Worm (Caenorhabditis elegans) whole organism, L1 larva: ENCODE data around the gene abhd-14.

Experiments used
- C04F5.9 ChIP-seq: sonication (generic microtip); optimal IDR thresholded peaks from 2 replicates; lab custom pipeline; 2016; ENCODE audit warnings: missing genetic modification characterization, missing compliant biosample characterization
- C16A3.4 ChIP-seq: fragments of 150-350 bp; optimal IDR thresholded peaks from 2 replicates; lab custom pipeline; 2014; ENCODE audit warnings: missing biosample characterization, missing genetic modification characterization
- F16B12.6 ChIP-seq: fragments of 150-350 bp; optimal IDR thresholded peaks from 2 replicates; lab custom pipeline; 2014; ENCODE audit warnings: missing biosample characterization, missing genetic modification characterization
- alr-1 ChIP-seq: fragments of 200-800 bp; sonication (Bioruptor generic); optimal IDR thresholded peaks from 2 replicates; lab custom pipeline; 2018; ENCODE audit warnings: borderline replicate concordance, mild to moderate bottlenecking, missing genetic modification characterization, missing compliant biosample characterization
- aly-2 ChIP-seq: fragments of 150-350 bp; optimal IDR thresholded peaks from 2 replicates; lab custom pipeline; 2014; ENCODE audit warnings: missing biosample characterization, missing genetic modification characterization
- blmp-1 ChIP-seq: fragments of 150-350 bp; optimal IDR thresholded peaks from 2 replicates; lab custom pipeline; 2014; ENCODE audit warnings: missing biosample characterization, missing genetic modification characterization
- ceh-82 ChIP-seq, 3 experiments: fragments of 150-350 bp in 1 of 3; sonication (generic microtip) in 2 of 3; optimal IDR thresholded peaks; 2 replicates each; lab custom pipeline; 2014 to 2017; ENCODE audit warnings: missing biosample characterization in 3 of 3, missing genetic modification characterization in 3 of 3
- ceh-88 ChIP-seq: fragments of 200-800 bp; sonication (Bioruptor generic); IDR thresholded peaks from 2 replicates; pipeline ENCODE4 v1.3.6; 2022; ENCODE audit warnings: missing genetic modification characterization, missing compliant biosample characterization
- dsc-1 ChIP-seq: sonication (generic microtip); optimal IDR thresholded peaks from 2 replicates; lab custom pipeline; 2016; ENCODE audit warnings: mild to moderate bottlenecking, missing genetic modification characterization, missing compliant biosample characterization
- efl-1 ChIP-seq, 4 experiments: fragments of 150-350 bp; optimal IDR thresholded peaks in 3 of 4; peaks in 1 of 4; 1 replicate in 1 of 4; 2 replicates in 3 of 4; lab custom pipeline; 2014; ENCODE audit warnings: missing biosample characterization in 2 of 4, missing genetic modification characterization in 2 of 4, missing genetic modification reagents in 2 of 4
- efl-3 ChIP-seq: fragments of 200-800 bp; sonication (Bioruptor generic); optimal IDR thresholded peaks from 2 replicates; lab custom pipeline; 2018; ENCODE audit warnings: mild to moderate bottlenecking, missing genetic modification characterization, missing compliant biosample characterization
- egl-13 ChIP-seq: sonication (generic microtip); optimal IDR thresholded peaks from 2 replicates; lab custom pipeline; 2016; ENCODE audit warnings: missing genotype, missing genetic modification reagents, missing genetic modification characterization, missing compliant biosample characterization
- elt-2 ChIP-seq: sonication (generic microtip); optimal IDR thresholded peaks from 2 replicates; lab custom pipeline; 2016; ENCODE audit warnings: missing genetic modification characterization, mild to moderate bottlenecking, inconsistent platforms, missing compliant biosample characterization, missing genetic modification reagents
- ets-5 ChIP-seq: fragments of 200-800 bp; sonication (Bioruptor generic); IDR thresholded peaks from 2 replicates; pipeline ENCODE4 v1.3.6; 2022; ENCODE audit warnings: missing genetic modification characterization, missing compliant biosample characterization
- fos-1 ChIP-seq: fragments of 150-350 bp; optimal IDR thresholded peaks from 2 replicates; lab custom pipeline; 2014; ENCODE audit warnings: missing biosample characterization, missing genetic modification characterization
- grh-1 ChIP-seq: fragments of 200-800 bp; sonication (Bioruptor generic); IDR thresholded peaks from 2 replicates; pipeline ENCODE4 v1.3.6; 2022; ENCODE audit warnings: missing genetic modification reagents, missing genetic modification characterization, missing compliant biosample characterization
- hlh-4 ChIP-seq: sonication (generic microtip); optimal IDR thresholded peaks from 2 replicates; lab custom pipeline; 2016; ENCODE audit warnings: mild to moderate bottlenecking, missing genetic modification characterization, missing compliant biosample characterization
- jun-1 ChIP-seq: fragments of 150-350 bp; optimal IDR thresholded peaks from 2 replicates; lab custom pipeline; 2014; ENCODE audit warnings: missing biosample characterization, missing genetic modification reagents, missing genetic modification characterization
- lin-13 ChIP-seq: fragments of 150-350 bp; optimal IDR thresholded peaks from 2 replicates; lab custom pipeline; 2014; ENCODE audit warnings: missing biosample characterization, missing genetic modification reagents, missing genetic modification characterization
- lin-15B ChIP-seq: fragments of 150-350 bp; sonication (generic microtip); optimal IDR thresholded peaks from 3 replicates; lab custom pipeline; 2014; ENCODE audit warnings: missing biosample characterization, missing genetic modification characterization
- lin-39 ChIP-seq: fragments of 150-350 bp; optimal IDR thresholded peaks from 2 replicates; lab custom pipeline; 2014; ENCODE audit warnings: missing biosample characterization, missing genetic modification reagents, missing genetic modification characterization
- lir-3 ChIP-seq: sonication (generic microtip); optimal IDR thresholded peaks from 2 replicates; lab custom pipeline; 2016; ENCODE audit warnings: mild to moderate bottlenecking, missing genetic modification characterization, moderate library complexity, missing compliant biosample characterization; ENCODE audit not compliant: poor library complexity
- lsy-2 ChIP-seq, 2 experiments: fragments of 150-350 bp; optimal IDR thresholded peaks; 2 replicates each; lab custom pipeline; 2014; ENCODE audit warnings: missing biosample characterization in 2 of 2, missing genetic modification characterization in 2 of 2
- mdl-1 ChIP-seq, 2 experiments: fragments of 150-350 bp; optimal IDR thresholded peaks; 2 replicates each; lab custom pipeline; 2014 to 2017; ENCODE audit warnings: missing biosample characterization in 2 of 2, missing genetic modification characterization in 2 of 2, inconsistent platforms in 1 of 2
- mef-2 ChIP-seq: fragments of 150-350 bp; optimal IDR thresholded peaks from 2 replicates; lab custom pipeline; 2014; ENCODE audit warnings: missing biosample characterization, missing genetic modification characterization
- mep-1 ChIP-seq: fragments of 150-350 bp; optimal IDR thresholded peaks from 2 replicates; lab custom pipeline; 2014; ENCODE audit warnings: missing biosample characterization, missing genetic modification characterization
- nhr-19 ChIP-seq: fragments of 200-800 bp; sonication (Bioruptor generic); conservative IDR thresholded peaks from 2 replicates; pipeline ENCODE4 v1.3.6; 2022; ENCODE audit warnings: missing genetic modification characterization, missing compliant biosample characterization
- nhr-20 ChIP-seq: sonication (generic microtip); optimal IDR thresholded peaks from 2 replicates; lab custom pipeline; 2016; ENCODE audit warnings: mild to moderate bottlenecking, missing genetic modification characterization, missing compliant biosample characterization
- nhr-77 ChIP-seq: fragments of 150-350 bp; optimal IDR thresholded peaks from 2 replicates; lab custom pipeline; 2014; ENCODE audit warnings: missing biosample characterization, missing genetic modification characterization
- nhr-84 ChIP-seq: sonication (generic microtip); optimal IDR thresholded peaks from 2 replicates; lab custom pipeline; 2017; ENCODE audit warnings: missing biosample characterization, missing genetic modification characterization
- nhr-90 ChIP-seq: sonication (generic microtip); optimal IDR thresholded peaks from 2 replicates; lab custom pipeline; 2016; ENCODE audit warnings: mild to moderate bottlenecking, missing genetic modification characterization, missing compliant biosample characterization; ENCODE audit not compliant: poor library complexity
- pax-3 ChIP-seq: fragments of 200-800 bp; sonication (Bioruptor generic); optimal IDR thresholded peaks from 2 replicates; lab custom pipeline; 2018; ENCODE audit warnings: mild to moderate bottlenecking, missing genetic modification characterization, moderate library complexity, missing compliant biosample characterization
- rnt-1 ChIP-seq: sonication (generic microtip); optimal IDR thresholded peaks from 2 replicates; lab custom pipeline; 2016; ENCODE audit warnings: mild to moderate bottlenecking, missing genetic modification characterization, moderate library complexity, missing compliant biosample characterization
- skn-1 ChIP-seq: fragments of 150-350 bp; optimal IDR thresholded peaks from 2 replicates; lab custom pipeline; 2014; ENCODE audit warnings: missing biosample characterization, missing genetic modification characterization
- snu-23 ChIP-seq: sonication (generic microtip); optimal IDR thresholded peaks from 2 replicates; lab custom pipeline; 2016; ENCODE audit warnings: missing genetic modification characterization, missing compliant biosample characterization
- sox-4 ChIP-seq: sonication (generic microtip); optimal IDR thresholded peaks from 2 replicates; lab custom pipeline; 2016; ENCODE audit warnings: missing genetic modification characterization, missing compliant biosample characterization
- sptf-1 ChIP-seq: fragments of 150-350 bp; optimal IDR thresholded peaks from 2 replicates; lab custom pipeline; 2014; ENCODE audit warnings: missing biosample characterization, missing genetic modification characterization
- sup-37 ChIP-seq: fragments of 200-800 bp; sonication (Bioruptor generic); optimal IDR thresholded peaks from 2 replicates; lab custom pipeline; 2018; ENCODE audit warnings: mild to moderate bottlenecking, missing genetic modification characterization, missing compliant biosample characterization
- unc-130 ChIP-seq: fragments of 150-350 bp; optimal IDR thresholded peaks from 2 replicates; lab custom pipeline; 2017; ENCODE audit warnings: missing biosample characterization, missing genetic modification characterization, inconsistent platforms
- unc-86 ChIP-seq: sonication (generic microtip); optimal IDR thresholded peaks from 2 replicates; lab custom pipeline; 2016; ENCODE audit warnings: missing genetic modification characterization, missing compliant biosample characterization
- zag-1 ChIP-seq: fragments of 150-350 bp; optimal IDR thresholded peaks from 2 replicates; lab custom pipeline; 2014; ENCODE audit warnings: missing biosample characterization, missing genetic modification characterization
- ztf-11 ChIP-seq, 2 experiments: sonication (generic microtip); optimal IDR thresholded peaks; 2 replicates each; lab custom pipeline; 2016 to 2017; ENCODE audit warnings: missing genetic modification characterization in 2 of 2, missing biosample characterization in 1 of 2, missing compliant biosample characterization in 1 of 2
- ztf-4 ChIP-seq: fragments of 150-350 bp; optimal IDR thresholded peaks from 2 replicates; lab custom pipeline; 2014; ENCODE audit warnings: missing biosample characterization, missing genetic modification characterization

abhd-14 gene

ce11 chrIV:1065569-1065968 lies 35.7 kb upstream of the abhd-14 start:
- TF ChIP-seq F16B12.6 (tag; lab: Kevin White, UChicago) (no peak), ztf-4 (tag; lab: Kevin White, UChicago) (peak; percentile 30)

ce11 chrIV:1064289-1064848 lies 34.5 kb upstream of the abhd-14 start:
- TF ChIP-seq efl-1 (optimal IDR thresholded peaks at IDR 0.05; lab: Kevin White, UChicago) (no peak), efl-1 (GFP tag; optimal IDR thresholded peaks at IDR 0.05 in 1 of 2; lab: Kevin White, UChicago) (peak in 1 of 2 experiments; percentile 38), lin-39 (tag; lab: Kevin White, UChicago) (no peak)

DNA sequence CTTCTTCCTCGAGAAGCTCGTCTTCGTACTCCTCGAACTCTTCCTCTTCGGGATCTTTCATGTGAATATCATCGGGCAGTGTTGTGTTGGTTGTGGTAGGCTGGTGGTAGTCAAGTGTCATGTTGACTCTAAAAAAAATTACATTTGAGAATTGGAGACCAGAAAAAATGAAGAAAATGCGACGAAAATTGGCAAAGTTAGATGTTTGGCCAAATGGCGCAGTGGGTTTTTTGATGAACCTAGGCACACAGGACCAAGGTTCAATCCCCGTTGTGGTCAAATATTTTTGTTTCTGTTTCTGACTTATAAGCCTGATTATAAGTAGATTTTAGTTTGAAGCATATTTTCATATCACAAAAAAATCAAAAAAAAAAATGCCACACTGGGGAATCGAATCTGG lies 33.2 kb upstream of the abhd-14 start:
- TF ChIP-seq mef-2 (tag; lab: Kevin White, UChicago): no peak
- no peak for TF ChIP-seq hlh-4 (tag; lab: Kevin White, UChicago)
- no peak for TF ChIP-seq mep-1
- no peak for TF ChIP-seq grh-1 (GFP tag; lab: Robert Waterston, UW)
- TF ChIP-seq pax-3 (tag; lab: Kevin White, UChicago): no peak
- no peak for TF ChIP-seq sptf-1 (tag; lab: Kevin White, UChicago)
- TF ChIP-seq blmp-1 (tag; lab: Kevin White, UChicago): no peak
- TF ChIP-seq ceh-88 (GFP tag; lab: Robert Waterston, UW): no peak
- TF ChIP-seq ets-5 (GFP tag; lab: Robert Waterston, UW): no peak
- TF ChIP-seq nhr-20 (tag; lab: Kevin White, UChicago): no peak
- no peak for TF ChIP-seq fos-1 (tag; lab: Kevin White, UChicago)
- TF ChIP-seq aly-2: no peak
- no peak for TF ChIP-seq jun-1 (tag; lab: Kevin White, UChicago)
- TF ChIP-seq nhr-77 (tag; lab: Kevin White, UChicago): no peak
- TF ChIP-seq rnt-1 (tag; lab: Kevin White, UChicago): no peak
- no peak for TF ChIP-seq unc-130 (tag; lab: Kevin White, UChicago)
- no peak for TF ChIP-seq dsc-1 (tag; lab: Kevin White, UChicago)
- TF ChIP-seq sox-4 (tag; lab: Kevin White, UChicago): no peak
- no peak for TF ChIP-seq ceh-82 (tag; optimal IDR thresholded peaks at IDR 0.05; lab: Kevin White, UChicago)
- no peak for TF ChIP-seq alr-1 (tag; lab: Kevin White, UChicago)

ce11 chrIV:1058504-1058903 lies 28.7 kb upstream of the abhd-14 start:
- TF ChIP-seq lir-3 (no peak), efl-3 (GFP tag; lab: Kevin White, UChicago) (no peak)
- TF ChIP-seq, all 84 proteins: peak for 0

ce11 chrIV:1056263-1056942 lies 26.6 kb upstream of the abhd-14 start, which contains the start of the genes Y55F3AM.13 and mrps-25:
TSS of gene Y55F3AM.13 (minus strand) at chrIV:1056313.
TSS of gene mrps-25 (plus strand) at chrIV:1056892.
- TF ChIP-seq lin-15B (tag; lab: Kevin White, UChicago) (peak; percentile 48), nhr-84 (no peak), egl-13 (tag; lab: Kevin White, UChicago) (no peak), zag-1 (tag; lab: Kevin White, UChicago) (no peak), sptf-1 (tag; lab: Kevin White, UChicago) (no peak), lsy-2 (tag; optimal IDR thresholded peaks at IDR 0.05; lab: Kevin White, UChicago) (peak; percentile 75 to 83), grh-1 (GFP tag; lab: Robert Waterston, UW) (no peak), nhr-19 (GFP tag; lab: Robert Waterston, UW) (peak; percentile 42; the same call in 1 of the 2 replicates), nhr-90 (tag; lab: Kevin White, UChicago) (peak; percentile 28), mep-1 (no peak), skn-1 (peak; percentile 29), ztf-11 (tag; optimal IDR thresholded peaks at IDR 0.05; lab: Kevin White, UChicago) (no peak), C04F5.9 (peak; percentile 63), efl-1 (optimal IDR thresholded peaks at IDR 0.05; lab: Kevin White, UChicago) (peak; percentile 45 to 59), efl-1 (GFP tag; optimal IDR thresholded peaks at IDR 0.05 in 1 of 2; lab: Kevin White, UChicago) (peak; percentile 58 to 93), hlh-4 (tag; lab: Kevin White, UChicago) (no peak), elt-2 (tag; lab: Kevin White, UChicago) (peak; percentile 36), unc-86 (tag; lab: Kevin White, UChicago) (peak; percentile 16), fos-1 (tag; lab: Kevin White, UChicago) (no peak), sup-37 (GFP tag; lab: Kevin White, UChicago) (no peak), lin-13 (no peak), lin-39 (tag; lab: Kevin White, UChicago) (peak; percentile 5), mdl-1 (tag; optimal IDR thresholded peaks at IDR 0.05; lab: Kevin White, UChicago) (no peak), C16A3.4 (tag; lab: Kevin White, UChicago) (peak; percentile 20), snu-23 (peak; percentile 71)
